Fruit fly (Drosophila melanogaster): ENCODE measurements around the gene crp.

DNA sequence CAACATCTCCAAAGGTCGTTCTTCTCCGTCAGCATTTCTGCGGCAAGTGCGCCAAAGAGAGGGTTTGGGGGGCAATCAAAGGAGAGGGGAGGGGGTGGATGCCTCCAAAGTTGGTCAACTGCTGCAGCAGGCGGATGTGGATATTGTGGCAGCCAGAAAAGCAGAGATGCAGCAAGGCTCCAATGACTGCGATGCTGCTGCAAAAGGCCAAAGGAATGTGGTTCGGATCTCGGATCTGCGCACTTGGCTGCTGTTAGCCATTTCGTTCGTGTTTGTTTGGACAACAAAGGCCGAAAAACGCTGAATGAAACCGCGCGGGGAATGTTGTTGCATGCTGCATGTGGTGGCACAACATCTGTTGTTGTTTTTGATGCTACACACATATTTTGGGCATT is 5.5 kb downstream of the crp start:
- TF ChIP-seq kay (GFP tag; ENCODE audit: borderline replicate concordance) = no peak
- no peak for TF ChIP-seq CG33017 (tag; optimal IDR thresholded peaks at IDR 0.05)
- no peak for TF ChIP-seq Mnt (GFP tag; optimal IDR thresholded peaks at IDR 0.05)
- TF ChIP-seq ovo (GFP tag; optimal IDR thresholded peaks at IDR 0.05) = no peak
- TF ChIP-seq tj (GFP tag; optimal IDR thresholded peaks at IDR 0.05) = no peak
- TF ChIP-seq CG5204 (GFP tag; optimal IDR thresholded peaks at IDR 0.05) = no peak
- TF ChIP-seq CG1620 (GFP tag; optimal IDR thresholded peaks at IDR 0.05) = no peak
- no peak for TF ChIP-seq Hr96 (GFP tag; optimal IDR thresholded peaks at IDR 0.05)

Measured in whole organism, adult.